Worm (Caenorhabditis elegans) whole organism, young adult: ENCODE data around the gene unc-70.

Experiments
- B0261.1 ChIP-seq: sonication (generic microtip); optimal IDR thresholded peaks from 2 replicates; lab custom pipeline; 2016; ENCODE audit warnings: mild to moderate bottlenecking, missing genetic modification characterization, moderate library complexity, missing compliant biosample characterization
- B0336.3 ChIP-seq: fragments of 200-800 bp; sonication (Bioruptor generic); IDR thresholded peaks from 2 replicates; pipeline ENCODE4 v1.3.6; 2022; ENCODE audit warnings: missing genetic modification characterization, missing compliant biosample characterization
- D2030.7 ChIP-seq: fragments of 200-800 bp; sonication (Bioruptor generic); IDR thresholded peaks from 2 replicates; pipeline ENCODE4 v1.3.6; 2022; ENCODE audit warnings: missing genetic modification reagents, missing genetic modification characterization, missing compliant biosample characterization
- F37B4.10 ChIP-seq: fragments of 200-800 bp; sonication (Bioruptor generic); IDR thresholded peaks from 2 replicates; pipeline ENCODE4 v1.3.6; 2022; ENCODE audit warnings: missing genetic modification characterization, missing compliant biosample characterization
- F39B2.1 ChIP-seq: fragments of 200-800 bp; sonication (Bioruptor generic); IDR thresholded peaks from 2 replicates; pipeline ENCODE4 v1.3.6; 2022; ENCODE audit warnings: missing genetic modification reagents, missing genetic modification characterization, missing compliant biosample characterization
- F55B11.4 ChIP-seq: sonication (generic microtip); optimal IDR thresholded peaks from 2 replicates; lab custom pipeline; 2016; ENCODE audit warnings: missing compliant biosample characterization, missing genetic modification characterization, borderline replicate concordance; ENCODE audit not compliant: insufficient read depth
- F57C9.4 ChIP-seq: sonication (generic microtip); optimal IDR thresholded peaks from 2 replicates; lab custom pipeline; 2017; ENCODE audit warnings: mild to moderate bottlenecking, missing genetic modification characterization, missing compliant biosample characterization
- T26A5.8 ChIP-seq: sonication (generic microtip); optimal IDR thresholded peaks from 2 replicates; lab custom pipeline; 2016; ENCODE audit warnings: missing genetic modification characterization, missing compliant biosample characterization
- Y53F4B.3 ChIP-seq: fragments of 200-800 bp; sonication (Bioruptor generic); IDR thresholded peaks from 2 replicates; pipeline ENCODE4 v1.3.6; 2022; ENCODE audit warnings: missing genetic modification reagents, missing genetic modification characterization, missing compliant biosample characterization
- Y67H2A.10 ChIP-seq: fragments of 200-800 bp; sonication (Bioruptor generic); conservative IDR thresholded peaks from 2 replicates; pipeline ENCODE4 v1.3.6; 2022; ENCODE audit warnings: missing genetic modification reagents, missing genetic modification characterization, missing compliant biosample characterization
- Y95B8A.8 ChIP-seq: fragments of 200-800 bp; sonication (Bioruptor generic); IDR thresholded peaks from 2 replicates; pipeline ENCODE4 v1.3.6; 2022; ENCODE audit warnings: missing genetic modification reagents, missing genetic modification characterization, missing compliant biosample characterization
- ZK185.1 ChIP-seq: sonication (generic microtip); optimal IDR thresholded peaks from 2 replicates; lab custom pipeline; 2016; ENCODE audit warnings: mild to moderate bottlenecking, missing genetic modification characterization, missing compliant biosample characterization; ENCODE audit not compliant: poor library complexity, severe bottlenecking
- akir-1 ChIP-seq: fragments of 200-800 bp; sonication (Bioruptor generic); optimal IDR thresholded peaks from 2 replicates; lab custom pipeline; 2018; ENCODE audit warnings: mild to moderate bottlenecking, missing genetic modification characterization, moderate library complexity, missing compliant biosample characterization
- ama-1 ChIP-seq, 3 experiments: fragments of 150-350 bp in 1 of 3; sonication (generic microtip) in 2 of 3; optimal IDR thresholded peaks; 2 replicates each; lab custom pipeline; 2014 to 2018; ENCODE audit warnings: missing biosample characterization in 2 of 3, missing genetic modification characterization in 2 of 3, missing genetic modification reagents in 2 of 3
- aptf-2 ChIP-seq: fragments of 200-800 bp; sonication (Bioruptor generic); conservative IDR thresholded peaks from 2 replicates; pipeline ENCODE4 v1.3.6; 2022; ENCODE audit warnings: missing genetic modification reagents, missing genetic modification characterization, missing compliant biosample characterization
- atf-7 ChIP-seq: sonication (generic microtip); optimal IDR thresholded peaks from 2 replicates; lab custom pipeline; 2017; ENCODE audit warnings: mild to moderate bottlenecking, missing genetic modification characterization, missing compliant biosample characterization
- attf-6 ChIP-seq: fragments of 200-800 bp; sonication (Bioruptor generic); IDR thresholded peaks from 2 replicates; pipeline ENCODE4 v1.3.6; 2022; ENCODE audit warnings: missing genetic modification reagents, missing genetic modification characterization, missing compliant biosample characterization
- ccch-3 ChIP-seq: fragments of 200-800 bp; sonication (Bioruptor generic); optimal IDR thresholded peaks from 2 replicates; lab custom pipeline; 2018; ENCODE audit warnings: mild to moderate bottlenecking, missing genetic modification characterization, missing compliant biosample characterization
- ceh-27 ChIP-seq: fragments of 200-800 bp; sonication (Bioruptor generic); optimal IDR thresholded peaks from 2 replicates; lab custom pipeline; 2018; ENCODE audit warnings: mild to moderate bottlenecking, missing genetic modification characterization, moderate library complexity, missing compliant biosample characterization
- ceh-58 ChIP-seq: fragments of 200-800 bp; sonication (Bioruptor generic); IDR thresholded peaks from 2 replicates; pipeline ENCODE4 v1.3.6; 2022; ENCODE audit warnings: missing genetic modification characterization, missing compliant biosample characterization
- ceh-79 ChIP-seq: sonication (generic microtip); optimal IDR thresholded peaks from 2 replicates; lab custom pipeline; 2017; ENCODE audit warnings: mild to moderate bottlenecking, missing genetic modification characterization, missing compliant biosample characterization
- egl-44 ChIP-seq: fragments of 200-800 bp; sonication (Bioruptor generic); IDR thresholded peaks from 2 replicates; pipeline ENCODE4 v1.3.6; 2022; ENCODE audit warnings: missing genetic modification reagents, missing genetic modification characterization, missing compliant biosample characterization
- ets-4 ChIP-seq: fragments of 200-800 bp; sonication (Bioruptor generic); optimal IDR thresholded peaks from 2 replicates; lab custom pipeline; 2018; ENCODE audit warnings: mild to moderate bottlenecking, missing genetic modification characterization, missing compliant biosample characterization
- gei-17 ChIP-seq: fragments of 200-800 bp; sonication (Bioruptor generic); optimal IDR thresholded peaks from 2 replicates; lab custom pipeline; 2018; ENCODE audit warnings: mild to moderate bottlenecking, missing genetic modification characterization, missing compliant biosample characterization
- hsf-1 ChIP-seq: fragments of 200-800 bp; sonication (Bioruptor generic); IDR thresholded peaks from 2 replicates; pipeline ENCODE4 v1.3.6; 2022; ENCODE audit warnings: missing genetic modification reagents, missing genetic modification characterization, missing compliant biosample characterization
- lag-1 ChIP-seq: fragments of 200-800 bp; sonication (Bioruptor generic); IDR thresholded peaks from 2 replicates; pipeline ENCODE4 v1.3.6; 2022; ENCODE audit warnings: missing genetic modification reagents, missing genetic modification characterization, missing compliant biosample characterization
- let-526 ChIP-seq: fragments of 200-800 bp; sonication (Bioruptor generic); IDR thresholded peaks from 2 replicates; pipeline ENCODE4 v1.3.6; 2022; ENCODE audit warnings: missing genetic modification reagents, missing genetic modification characterization, missing compliant biosample characterization
- lin-26 ChIP-seq: fragments of 200-800 bp; sonication (Bioruptor generic); IDR thresholded peaks from 2 replicates; pipeline ENCODE4 v1.3.6; 2022; ENCODE audit warnings: missing genetic modification reagents, missing genetic modification characterization, missing compliant biosample characterization
- lin-35 ChIP-seq, 3 experiments: fragments of 150-350 bp in 2 of 3; sonication (generic microtip) in 1 of 3; optimal IDR thresholded peaks; 2 replicates each; lab custom pipeline; 2014 to 2018; ENCODE audit warnings: missing biosample characterization in 3 of 3, missing genetic modification characterization in 3 of 3, missing genetic modification reagents in 3 of 3
- lin-54 ChIP-seq: fragments of 200-800 bp; sonication (Bioruptor generic); optimal IDR thresholded peaks from 2 replicates; lab custom pipeline; 2018; ENCODE audit warnings: mild to moderate bottlenecking, missing genetic modification characterization, missing compliant biosample characterization
- lsy-27 ChIP-seq: sonication (generic microtip); optimal IDR thresholded peaks from 2 replicates; lab custom pipeline; 2017; ENCODE audit warnings: missing genetic modification characterization, mild to moderate bottlenecking, missing compliant biosample characterization, antibody characterized with exemption, missing genotype, borderline replicate concordance; ENCODE audit not compliant: insufficient read depth
- madf-6 ChIP-seq: fragments of 200-800 bp; sonication (Bioruptor generic); IDR thresholded peaks from 2 replicates; pipeline ENCODE4 v1.3.6; 2022; ENCODE audit warnings: missing genetic modification reagents, missing genetic modification characterization, missing compliant biosample characterization
- mel-28 ChIP-seq: sonication (generic microtip); optimal IDR thresholded peaks from 2 replicates; lab custom pipeline; 2016; ENCODE audit warnings: borderline replicate concordance, mild to moderate bottlenecking, missing genetic modification characterization, missing compliant biosample characterization
- mes-4 ChIP-seq: sonication (generic microtip); optimal IDR thresholded peaks from 2 replicates; lab custom pipeline; 2016; ENCODE audit warnings: missing genotype, missing genetic modification characterization, missing compliant biosample characterization
- nhr-120 ChIP-seq: fragments of 200-800 bp; sonication (Bioruptor generic); IDR thresholded peaks from 2 replicates; pipeline ENCODE4 v1.3.6; 2022; ENCODE audit warnings: missing genetic modification characterization, missing compliant biosample characterization
- nhr-80 ChIP-seq: sonication (generic microtip); optimal IDR thresholded peaks from 2 replicates; lab custom pipeline; 2016; ENCODE audit warnings: missing genetic modification characterization, missing compliant biosample characterization
- pha-4 ChIP-seq: fragments of 150-350 bp; sonication (generic microtip); optimal IDR thresholded peaks from 2 replicates; lab custom pipeline; 2014; ENCODE audit warnings: missing biosample characterization, missing genetic modification reagents, missing genetic modification characterization
- repo-1 ChIP-seq: sonication (generic microtip); optimal IDR thresholded peaks from 2 replicates; lab custom pipeline; 2017; ENCODE audit warnings: mild to moderate bottlenecking, missing genetic modification characterization, missing compliant biosample characterization
- rpc-1 ChIP-seq, 2 experiments: fragments of 150-350 bp in 1 of 2; sonication (generic microtip) in 1 of 2; optimal IDR thresholded peaks; 2 replicates each; lab custom pipeline; 2014 to 2018; ENCODE audit warnings: missing biosample characterization in 1 of 2, missing genetic modification characterization in 1 of 2, missing genetic modification reagents in 1 of 2, missing genotype in 1 of 2
- snpc-1.1 ChIP-seq: sonication (generic microtip); optimal IDR thresholded peaks from 2 replicates; lab custom pipeline; 2017; ENCODE audit warnings: missing genetic modification characterization, mild to moderate bottlenecking, missing compliant biosample characterization, antibody characterized with exemption, moderate library complexity, missing genotype, missing genetic modification reagents; ENCODE audit not compliant: insufficient read depth
- snpc-4 ChIP-seq, 5 experiments: fragments of 150-350 bp in 1 of 5; sonication (generic microtip) in 4 of 5; optimal IDR thresholded peaks; 2 replicates each; lab custom pipeline; 2014 to 2018; ENCODE audit warnings: missing genetic modification characterization in 5 of 5, missing biosample characterization in 3 of 5, antibody characterized with exemption in 2 of 5, mild to moderate bottlenecking in 2 of 5, missing compliant biosample characterization in 2 of 5, missing genotype in 2 of 5, moderate library complexity in 2 of 5, missing genetic modification reagents in 1 of 5
- unc-130 ChIP-seq: sonication (generic microtip); optimal IDR thresholded peaks from 2 replicates; lab custom pipeline; 2016; ENCODE audit warnings: missing genetic modification reagents, missing genetic modification characterization, missing compliant biosample characterization
- unc-62 ChIP-seq: fragments of 150-350 bp; optimal IDR thresholded peaks from 2 replicates; lab custom pipeline; 2014; ENCODE audit warnings: missing biosample characterization, missing genetic modification reagents, missing genetic modification characterization
- xnd-1 ChIP-seq: sonication (generic microtip); optimal IDR thresholded peaks from 2 replicates; lab custom pipeline; 2016; ENCODE audit warnings: missing genotype, missing genetic modification reagents, missing genetic modification characterization, missing compliant biosample characterization
- ztf-18 ChIP-seq: sonication (generic microtip); optimal IDR thresholded peaks from 2 replicates; lab custom pipeline; 2016; ENCODE audit warnings: missing genotype, mild to moderate bottlenecking, missing genetic modification characterization, missing compliant biosample characterization
- ztf-25 ChIP-seq: fragments of 200-800 bp; sonication (Bioruptor generic); IDR thresholded peaks from 2 replicates; pipeline ENCODE4 v1.3.6; 2022; ENCODE audit warnings: missing genetic modification reagents, missing genetic modification characterization, missing compliant biosample characterization
- ztf-26 ChIP-seq: sonication (generic microtip); optimal IDR thresholded peaks from 2 replicates; lab custom pipeline; 2017; ENCODE audit warnings: missing genetic modification characterization, missing compliant biosample characterization

unc-70 gene

ce11 chrV:6888828-6889227, 7.7 kb downstream of the unc-70 start (continued):
- TF ChIP-seq xnd-1 (tag; lab: Kevin White, UChicago) (no peak), B0261.1 (tag; lab: Kevin White, UChicago) (peak; percentile 95), D2030.7 (GFP tag; lab: Robert Waterston, UW) (peak; percentile 76), F57C9.4 (tag; lab: Kevin White, UChicago) (peak; percentile 48), B0336.3 (GFP tag; lab: Robert Waterston, UW) (peak; percentile 50; the same call in 1 of the 2 replicates), nhr-80 (tag; lab: Kevin White, UChicago) (peak; percentile 46), attf-6 (GFP tag; lab: Robert Waterston, UW) (no peak), ama-1 (optimal IDR thresholded peaks at IDR 0.05; lab: Kevin White, UChicago) (no peak), ama-1 (GFP tag; optimal IDR thresholded peaks at IDR 0.05; lab: Kevin White, UChicago) (peak; percentile 77 to 87), lsy-27 (peak; percentile 14), lin-26 (GFP tag; lab: Robert Waterston, UW) (peak; percentile 94), ceh-27 (peak; percentile 70), atf-7 (tag; lab: Kevin White, UChicago) (peak; percentile 63), unc-62 (no peak), ztf-25 (GFP tag; lab: Robert Waterston, UW) (peak; percentile 67; the same call in 1 of the 2 replicates), egl-44 (GFP tag; lab: Robert Waterston, UW) (peak; percentile 89), lin-54 (GFP tag; lab: Kevin White, UChicago) (peak; percentile 68), Y53F4B.3 (GFP tag; lab: Robert Waterston, UW) (no peak), nhr-120 (no peak), madf-6 (peak; percentile 51), ztf-26 (tag; lab: Kevin White, UChicago) (peak; percentile 74), lag-1 (GFP tag; lab: Robert Waterston, UW) (no peak), ccch-3 (GFP tag; lab: Kevin White, UChicago) (no peak), ZK185.1 (tag; lab: Kevin White, UChicago) (peak; percentile 87), F37B4.10 (GFP tag; lab: Robert Waterston, UW) (0 out of 2 replicates have a peak, but pooled peaks have one; percentile 74), repo-1 (tag; lab: Kevin White, UChicago) (peak; percentile 81), ceh-79 (tag; lab: Kevin White, UChicago) (no peak), akir-1 (GFP tag; lab: Kevin White, UChicago) (no peak), unc-130 (GFP tag; lab: Kevin White, UChicago) (no peak), ceh-58 (GFP tag; lab: Robert Waterston, UW) (no peak), snpc-4 (GFP tag; optimal IDR thresholded peaks at IDR 0.05; lab: Kevin White, UChicago) (peak; percentile 69), snpc-4 (tag; optimal IDR thresholded peaks at IDR 0.05; lab: Kevin White, UChicago) (peak in 2 of 4 experiments; percentile 64 to 72), lin-35 (GFP tag; optimal IDR thresholded peaks at IDR 0.05; lab: Kevin White, UChicago) (peak in 1 of 3 experiments; percentile 68), Y67H2A.10 (GFP tag; lab: Robert Waterston, UW) (0 out of 2 replicates have a peak, but pooled peaks have one; percentile 15), let-526 (GFP tag; lab: Robert Waterston, UW) (peak; percentile 78; the same call in 1 of the 2 replicates), F39B2.1 (GFP tag; lab: Robert Waterston, UW) (no peak), snpc-1.1 (tag; lab: Kevin White, UChicago) (peak; percentile 42), pha-4 (tag; lab: Kevin White, UChicago) (no peak), ets-4 (peak; percentile 56), ztf-18 (tag; lab: Kevin White, UChicago) (peak; percentile 69), mes-4 (tag; lab: Kevin White, UChicago) (peak; percentile 47), aptf-2 (GFP tag; lab: Robert Waterston, UW) (0 out of 2 replicates have a peak, but pooled peaks have one; percentile 26), hsf-1 (GFP tag; lab: Robert Waterston, UW) (peak; percentile 33; the same call in 1 of the 2 replicates), gei-17 (no peak), T26A5.8 (tag; lab: Kevin White, UChicago) (no peak), F55B11.4 (tag; lab: Kevin White, UChicago) (no peak), mel-28 (tag; lab: Kevin White, UChicago) (no peak), rpc-1 (optimal IDR thresholded peaks at IDR 0.05; lab: Kevin White, UChicago) (peak; percentile 89), rpc-1 (tag; optimal IDR thresholded peaks at IDR 0.05; lab: Kevin White, UChicago) (peak; percentile 87), Y95B8A.8 (GFP tag; lab: Robert Waterston, UW) (no peak)
